Fruit fly (Drosophila melanogaster): ENCODE results near the gene peg.

DNA sequence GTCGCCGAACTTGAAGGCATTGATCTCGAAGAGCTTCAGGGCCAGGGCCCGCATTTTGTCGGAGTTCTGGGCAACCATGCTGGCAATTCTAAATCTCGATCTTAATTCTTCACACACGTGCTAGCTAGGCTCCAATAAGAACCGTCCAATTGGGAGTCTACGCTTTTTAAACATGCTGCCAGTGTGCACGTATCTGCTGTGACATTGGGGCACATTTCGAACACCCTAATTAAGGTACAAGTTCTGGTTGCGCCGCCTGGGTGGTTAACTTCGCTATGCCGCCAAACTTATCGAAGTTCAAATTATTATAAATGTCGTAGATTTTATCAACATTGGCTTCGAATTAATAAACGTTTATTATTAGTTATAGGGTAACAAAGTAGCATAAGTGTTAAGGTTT is 49.2 kb upstream of the peg start, which contains the start of gene r-l:
- TF ChIP-seq CG11762 (GFP tag; optimal IDR thresholded peaks at IDR 0.05; ENCODE audit: insufficient read depth) (no peak), CG6276 (GFP tag; optimal IDR thresholded peaks at IDR 0.05) (no peak), Lpt (GFP tag; optimal IDR thresholded peaks at IDR 0.05) (no peak), lz (GFP tag; optimal IDR thresholded peaks at IDR 0.05) (no peak), CG6854 (GFP tag; optimal IDR thresholded peaks at IDR 0.05) (no peak), Blimp-1 (GFP tag; optimal IDR thresholded peaks at IDR 0.05) (no peak), Gug (GFP tag; IDR thresholded peaks at IDR 0.05) (no peak), CG32006 (GFP tag; optimal IDR thresholded peaks at IDR 0.05) (no peak), CG16779 (tag; optimal IDR thresholded peaks at IDR 0.05) (no peak), cyc (GFP tag; optimal IDR thresholded peaks at IDR 0.05) (no peak), OdsH (GFP tag; optimal IDR thresholded peaks at IDR 0.05) (no peak), dac (GFP tag; optimal IDR thresholded peaks at IDR 0.05) (no peak), CG8119 (GFP tag; IDR thresholded peaks at IDR 0.05) (no peak)

All from whole organism, prepupa.